Fruit fly (Drosophila melanogaster) whole organism, wandering third instar larva: ENCODE measurements around the gene sud1.
A peak's percentile ranks its signal among the peaks of the same experiment; 100 is the strongest.

ENCODE experiments used
- Abd-B ChIP-seq: fragments of >200 bp; optimal IDR thresholded peaks from 2 replicates; lab custom pipeline; 2017; ENCODE audit warnings: missing biosample characterization, missing genetic modification characterization
- CG32264 ChIP-seq: fragments of 200-800 bp; sonication (Bioruptor generic); optimal IDR thresholded peaks from 2 replicates; lab custom pipeline; 2016; ENCODE audit warnings: missing biosample characterization, missing genetic modification characterization
- CG9705 ChIP-seq: fragments of 200-800 bp; sonication (Bioruptor generic); optimal IDR thresholded peaks from 2 replicates; lab custom pipeline; 2018; ENCODE audit warnings: missing biosample characterization, mild to moderate bottlenecking, missing genetic modification characterization
- CrebA ChIP-seq: fragments of 200-800 bp; sonication (Bioruptor generic); optimal IDR thresholded peaks from 2 replicates; lab custom pipeline; 2016; ENCODE audit warnings: missing biosample characterization, mild to moderate bottlenecking, missing genetic modification characterization, borderline replicate concordance
- Dif ChIP-seq: fragments of 200-275, 200-300 bp; sonication (Bioruptor generic); optimal IDR thresholded peaks from 2 replicates; lab custom pipeline; 2018; ENCODE audit warnings: missing biosample characterization, missing genetic modification characterization; ENCODE audit not compliant: partially characterized antibody
- HLH106 ChIP-seq: fragments of 200-800 bp; optimal IDR thresholded peaks from 3 replicates; lab custom pipeline; 2019; ENCODE audit warnings: missing biosample characterization, mild to moderate bottlenecking, missing genetic modification characterization, moderate library complexity
- Hr78 ChIP-seq: fragments of >200 bp; optimal IDR thresholded peaks from 2 replicates; lab custom pipeline; 2017; ENCODE audit warnings: missing biosample characterization, missing genetic modification characterization
- Jra ChIP-seq: sonication (Bioruptor generic); optimal IDR thresholded peaks from 2 replicates; lab custom pipeline; 2016; ENCODE audit warnings: missing biosample characterization, missing genetic modification characterization
- Mio ChIP-seq: sonication (Bioruptor generic); optimal IDR thresholded peaks from 2 replicates; lab custom pipeline; 2016; ENCODE audit warnings: missing biosample characterization, missing genetic modification characterization
- Myc ChIP-seq: fragments of >200 bp; optimal IDR thresholded peaks from 2 replicates; lab custom pipeline; 2017
- N ChIP-seq: fragments of >200 bp; optimal IDR thresholded peaks from 2 replicates; lab custom pipeline; 2018; ENCODE audit warnings: missing biosample characterization, missing external identifiers, missing genetic modification characterization
- Rel ChIP-seq, 2 experiments: fragments of 200-800 bp; sonication (Bioruptor generic) in 1 of 2; optimal IDR thresholded peaks; 2 replicates in 1 of 2; 3 replicates in 1 of 2; lab custom pipeline; 2016 to 2019; ENCODE audit warnings: mild to moderate bottlenecking in 2 of 2, missing biosample characterization in 2 of 2, missing genetic modification characterization in 2 of 2, moderate library complexity in 1 of 2
- Sp1 ChIP-seq: fragments of 200-800 bp; sonication (Bioruptor generic); optimal IDR thresholded peaks from 3 replicates; lab custom pipeline; 2019; ENCODE audit warnings: missing biosample characterization, mild to moderate bottlenecking, missing genetic modification characterization, moderate library complexity
- Vsx2 ChIP-seq: fragments of 200-300, 225-300 bp; sonication (Bioruptor generic); optimal IDR thresholded peaks from 2 replicates; lab custom pipeline; 2018; ENCODE audit warnings: missing biosample characterization, missing genetic modification characterization; ENCODE audit not compliant: partially characterized antibody
- br ChIP-seq: fragments of 200-800 bp; sonication (Bioruptor generic); optimal IDR thresholded peaks from 2 replicates; lab custom pipeline; 2016; ENCODE audit warnings: missing biosample characterization, missing genetic modification characterization
- dl ChIP-seq, 2 experiments: fragments of 175-275, 200-275 bp in 1 of 2; fragments of 200-275 bp in 1 of 2; sonication (Bioruptor generic); optimal IDR thresholded peaks; lab custom pipeline; 2018; ENCODE audit warnings: mild to moderate bottlenecking in 2 of 2, missing biosample characterization in 2 of 2, missing genetic modification characterization in 2 of 2, moderate library complexity in 2 of 2; ENCODE audit not compliant: partially characterized antibody in 2 of 2, insufficient read depth in 1 of 2
- dmrt93B ChIP-seq: fragments of 200-800 bp; sonication (Bioruptor generic); optimal IDR thresholded peaks from 2 replicates; lab custom pipeline; 2018; ENCODE audit warnings: missing biosample characterization, mild to moderate bottlenecking, missing genetic modification characterization
- dsf ChIP-seq: sonication (Bioruptor generic); optimal IDR thresholded peaks from 2 replicates; lab custom pipeline; 2016; ENCODE audit warnings: missing biosample characterization, missing genetic modification characterization, borderline replicate concordance
- ey ChIP-seq: fragments of 200-800 bp; sonication (Bioruptor generic); optimal IDR thresholded peaks from 2 replicates; lab custom pipeline; 2016; ENCODE audit warnings: missing biosample characterization, missing genetic modification characterization
- fru ChIP-seq: fragments of 200-800 bp; sonication (Bioruptor generic); optimal IDR thresholded peaks from 3 replicates; lab custom pipeline; 2016; ENCODE audit warnings: missing biosample characterization, mild to moderate bottlenecking, missing genetic modification characterization
- h ChIP-seq: fragments of 200-800 bp; sonication (Bioruptor generic); optimal IDR thresholded peaks from 3 replicates; lab custom pipeline; 2016; ENCODE audit warnings: missing biosample characterization, mild to moderate bottlenecking, missing genetic modification characterization
- jim ChIP-seq: fragments of 175-275, 200-325 bp; sonication (Bioruptor generic); optimal IDR thresholded peaks from 2 replicates; lab custom pipeline; 2016; ENCODE audit warnings: missing biosample characterization, mild to moderate bottlenecking, missing genetic modification characterization
- lola ChIP-seq: fragments of >200 bp; optimal IDR thresholded peaks from 2 replicates; lab custom pipeline; 2017; ENCODE audit warnings: missing biosample characterization, missing genetic modification characterization
- pan ChIP-seq: fragments of >200 bp; optimal IDR thresholded peaks from 2 replicates; lab custom pipeline; 2017
- psq ChIP-seq: fragments of 200-800 bp; sonication (Bioruptor generic); optimal IDR thresholded peaks from 3 replicates; lab custom pipeline; 2017; ENCODE audit warnings: missing biosample characterization, mild to moderate bottlenecking, missing genetic modification characterization, moderate library complexity
- rgr ChIP-seq: fragments of 200-800 bp; sonication (Bioruptor generic); optimal IDR thresholded peaks from 3 replicates; lab custom pipeline; 2016; ENCODE audit warnings: missing biosample characterization, mild to moderate bottlenecking, missing genetic modification characterization
- sage ChIP-seq: fragments of 200-800 bp; sonication (Bioruptor generic); optimal IDR thresholded peaks from 2 replicates; lab custom pipeline; 2016; ENCODE audit warnings: missing biosample characterization, mild to moderate bottlenecking, missing genetic modification characterization
- sv ChIP-seq: fragments of 200-800 bp; sonication (Bioruptor generic); optimal IDR thresholded peaks from 3 replicates; lab custom pipeline; 2016; ENCODE audit warnings: missing biosample characterization, missing genetic modification characterization
- tai ChIP-seq: sonication (Bioruptor generic); optimal IDR thresholded peaks from 2 replicates; lab custom pipeline; 2016; ENCODE audit warnings: missing biosample characterization, missing genetic modification characterization
- usp ChIP-seq: fragments of >200 bp; optimal IDR thresholded peaks from 2 replicates; lab custom pipeline; 2017; ENCODE audit warnings: missing biosample characterization, missing genetic modification characterization
- woc ChIP-seq: sonication (Bioruptor generic); optimal IDR thresholded peaks from 2 replicates; lab custom pipeline; 2016; ENCODE audit warnings: missing biosample characterization, mild to moderate bottlenecking, missing genetic modification characterization

The sud1 gene

dm6 chr3R:24935758-24936157 lies 18.1 kb upstream of the sud1 start:
- TF ChIP-seq sage, result no peak
- no peak for TF ChIP-seq usp
- no peak for TF ChIP-seq Dif (GFP tag; lab: Kevin White, UChicago)
- TF ChIP-seq dl (GFP tag; optimal IDR thresholded peaks at IDR 0.05; lab: Kevin White, UChicago; ENCODE audit: insufficient read depth in 1 of 2, partially characterized antibody in 2 of 2), result no peak
- TF ChIP-seq Hr78 (GFP tag; lab: Kevin White, UChicago), result no peak
- no peak for TF ChIP-seq br (GFP tag; lab: Kevin White, UChicago)
- no peak for TF ChIP-seq sv
- no peak for TF ChIP-seq rgr (GFP tag; lab: Kevin White, UChicago)
- TF ChIP-seq Jra (GFP tag; lab: Kevin White, UChicago), result no peak
- no peak for TF ChIP-seq dmrt93B (GFP tag; lab: Kevin White, UChicago)

DNA sequence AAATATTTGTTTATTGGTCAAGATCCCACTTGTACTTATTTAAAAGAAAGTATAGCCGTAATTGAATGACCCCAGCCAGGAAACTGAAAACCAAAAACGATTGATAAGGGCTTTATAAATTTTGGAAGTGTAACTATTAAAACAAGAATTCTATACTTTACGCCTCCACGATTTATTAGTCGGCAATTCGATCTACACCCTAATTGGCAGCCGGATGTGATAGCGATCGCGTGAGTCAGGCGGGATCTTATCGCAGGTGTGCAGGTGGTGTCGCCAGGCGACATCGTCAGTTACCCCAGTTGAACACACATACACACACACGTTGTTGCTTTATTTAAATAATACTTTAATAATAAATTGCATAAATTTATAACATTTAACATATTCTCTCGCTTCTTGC lies 16.9 kb upstream of the sud1 start:
- TF ChIP-seq jim (GFP tag; lab: Kevin White, UChicago), result no peak
- TF ChIP-seq Myc, result no peak
- no peak for TF ChIP-seq fru (GFP tag; lab: Kevin White, UChicago)
- no peak for TF ChIP-seq Mio
- TF ChIP-seq ey (GFP tag; lab: Kevin White, UChicago), result no peak
- no peak for TF ChIP-seq Dif (GFP tag; lab: Kevin White, UChicago)
- TF ChIP-seq usp, result no peak

dm6 chr3R:24931856-24932255 lies 14.2 kb upstream of the sud1 start, which contains the start of gene CG11771:
Gene CG11771, plus strand, starts transcription at chr3R:24932010.
- no peak for TF ChIP-seq Abd-B
- TF ChIP-seq br (GFP tag; lab: Kevin White, UChicago), result no peak
- no peak for TF ChIP-seq Rel (GFP tag; optimal IDR thresholded peaks at IDR 0.05; lab: Kevin White, UChicago)
- no peak for TF ChIP-seq Rel (tag; optimal IDR thresholded peaks at IDR 0.05; lab: Kevin White, UChicago)
- no peak for TF ChIP-seq woc (GFP tag; lab: Kevin White, UChicago)
- TF ChIP-seq Dif (GFP tag; lab: Kevin White, UChicago), result no peak
- TF ChIP-seq sage, result no peak
- TF ChIP-seq N (GFP tag; lab: Kevin White, UChicago), result no peak
- TF ChIP-seq lola (GFP tag; lab: Kevin White, UChicago), result no peak
- TF ChIP-seq pan (lab: Kevin White, UChicago), result no peak
- no peak for TF ChIP-seq sv

DNA sequence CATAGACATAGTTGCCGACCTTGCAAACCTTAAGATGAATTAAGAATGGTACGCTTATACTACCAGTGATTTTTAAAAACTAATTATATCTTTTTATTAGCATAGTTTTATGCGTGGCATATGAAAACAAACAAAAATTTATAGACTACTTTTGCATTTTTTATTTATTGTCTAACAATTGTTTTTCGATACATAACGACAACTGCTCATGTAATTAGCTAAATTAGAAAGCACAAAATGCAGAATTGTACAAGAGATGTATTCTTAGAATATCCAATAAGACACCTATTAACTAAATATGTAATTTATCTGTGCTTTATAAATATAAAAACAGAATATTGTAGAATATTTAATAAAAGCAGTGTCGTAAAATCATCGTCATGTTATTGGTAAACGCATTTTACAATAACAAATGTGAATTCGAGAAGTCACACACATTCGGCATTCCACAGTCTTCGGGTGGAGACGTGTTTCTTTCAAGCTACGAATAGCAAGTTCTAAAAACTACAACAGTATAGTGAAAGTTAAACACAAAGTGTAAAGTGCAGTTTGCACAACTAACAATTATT lies 9.2 kb upstream of the sud1 start:
- TF ChIP-seq jim (GFP tag; lab: Kevin White, UChicago), result no peak
- TF ChIP-seq psq (GFP tag; lab: Kevin White, UChicago), result no peak
- no peak for TF ChIP-seq CG32264 (GFP tag; lab: Kevin White, UChicago)
- peak; percentile 43 for TF ChIP-seq Myc
- TF ChIP-seq Vsx2 (GFP tag; lab: Kevin White, UChicago), result peak; percentile 92
- TF ChIP-seq, all 38 proteins: peak for 2

DNA sequence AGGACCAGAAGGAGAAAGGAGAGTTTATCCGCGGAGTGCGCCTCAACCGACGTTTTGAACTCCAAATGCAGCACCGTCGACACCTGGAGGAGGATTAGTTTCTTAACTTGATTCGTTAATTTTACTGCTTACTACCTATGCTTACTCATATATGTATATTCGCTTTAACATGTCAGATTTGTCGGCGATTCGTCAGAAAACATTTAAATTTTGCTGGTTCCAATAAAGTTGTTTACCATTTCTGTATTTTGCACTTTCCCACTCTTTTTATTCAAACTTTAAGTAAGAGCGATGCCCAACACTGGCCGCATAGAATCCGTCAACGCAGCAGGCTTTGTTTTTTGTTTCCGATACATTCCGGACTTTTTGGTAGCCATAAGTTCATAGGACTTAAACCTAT lies 7.3 kb upstream of the sud1 start, which contains the start of gene Trf4-2:
Gene Trf4-2 (plus strand): TSS at position 301 of the 400 bp plus-strand sequence.
- TF ChIP-seq CrebA (GFP tag; lab: Kevin White, UChicago) (no peak), Hr78 (GFP tag; lab: Kevin White, UChicago) (no peak), dl (GFP tag; optimal IDR thresholded peaks at IDR 0.05; lab: Kevin White, UChicago; ENCODE audit: insufficient read depth in 1 of 2, partially characterized antibody in 2 of 2) (no peak), sage (no peak), h (GFP tag; lab: Kevin White, UChicago) (no peak), N (GFP tag; lab: Kevin White, UChicago) (no peak), Sp1 (GFP tag; lab: Kevin White, UChicago) (no peak), HLH106 (tag; lab: Kevin White, UChicago) (no peak), tai (GFP tag; lab: Kevin White, UChicago) (no peak), pan (lab: Kevin White, UChicago) (no peak), dsf (GFP tag; lab: Kevin White, UChicago) (no peak), Mio (no peak), fru (GFP tag; lab: Kevin White, UChicago) (no peak), CG9705 (no peak)
